Worm (Caenorhabditis elegans) whole organism, mixed stage, embryonic: Measurements from ENCODE around the gene ZK673.11.

Experiments
- elt-1 ChIP-seq: sonication (generic microtip); optimal IDR thresholded peaks from 2 replicates; lab custom pipeline; 2017; ENCODE audit warnings: missing genetic modification characterization, mild to moderate bottlenecking, missing compliant biosample characterization, antibody characterized with exemption, moderate library complexity, borderline replicate concordance; ENCODE audit not compliant: insufficient read depth
- nhr-12 ChIP-seq: fragments of 150-350 bp; optimal IDR thresholded peaks from 2 replicates; lab custom pipeline; 2014; ENCODE audit warnings: missing biosample characterization, missing genetic modification characterization
- nhr-28 ChIP-seq: fragments of 150-350 bp; optimal IDR thresholded peaks from 2 replicates; lab custom pipeline; 2014; ENCODE audit warnings: missing biosample characterization, missing genetic modification characterization
- pha-4 ChIP-seq: fragments of 150-350 bp; optimal IDR thresholded peaks from 2 replicates; lab custom pipeline; 2018; ENCODE audit warnings: missing biosample characterization, missing genetic modification reagents, missing genetic modification characterization
- unc-39 ChIP-seq: fragments of 150-350 bp; optimal IDR thresholded peaks from 2 replicates; lab custom pipeline; 2014; ENCODE audit warnings: missing biosample characterization, missing genetic modification characterization

DNA sequence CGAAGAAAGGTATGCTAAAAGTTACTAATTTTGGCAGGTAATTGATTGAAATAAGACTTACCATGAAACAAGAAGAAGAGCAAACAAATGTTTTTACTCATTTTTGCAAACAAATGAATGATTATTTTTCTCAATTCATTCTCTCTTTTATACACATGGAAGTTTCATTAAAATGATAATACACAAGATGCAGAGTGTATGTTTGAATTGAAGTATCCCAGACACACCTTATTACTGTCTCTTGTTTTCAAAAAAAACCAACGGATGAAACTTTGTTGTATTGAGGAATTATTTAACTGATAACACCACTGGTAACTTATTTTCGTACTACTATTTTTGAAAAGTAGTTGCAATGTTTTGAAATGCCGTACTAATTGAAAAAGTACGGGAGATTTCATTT lies 22.3 kb downstream of the ZK673.11 start, which contains the start of gene clec-59:
- no peak for TF ChIP-seq elt-1
- no peak for TF ChIP-seq nhr-12 (tag; lab: Kevin White, UChicago)
- no peak for TF ChIP-seq unc-39 (tag; lab: Kevin White, UChicago)
- TF ChIP-seq pha-4: no peak
- TF ChIP-seq nhr-28 (tag; lab: Kevin White, UChicago): no peak
